Fruit fly (Drosophila melanogaster) whole organism, embryonic: ENCODE results near the gene Sdic1.

ENCODE experiments used
- B-H1 ChIP-seq: fragments of 200-800 bp; sonication (Bioruptor generic); IDR thresholded peaks from 3 replicates; pipeline ENCODE4 v1.3.6; 2022; ENCODE audit warnings: missing biosample characterization, missing genetic modification characterization
- CG12236 ChIP-seq: fragments of 200-800 bp; sonication (Bioruptor generic); optimal IDR thresholded peaks from 2 replicates; lab custom pipeline; 2016; ENCODE audit warnings: missing biosample characterization, missing genetic modification characterization
- CG12391 ChIP-seq: fragments of 200-800 bp; sonication (Bioruptor generic); optimal IDR thresholded peaks from 3 replicates; lab custom pipeline; 2018; ENCODE audit warnings: missing biosample characterization, mild to moderate bottlenecking, missing genetic modification characterization, moderate library complexity
- CG12942 ChIP-seq: fragments of 200-800 bp; sonication (Bioruptor generic); optimal IDR thresholded peaks from 3 replicates; lab custom pipeline; 2016; ENCODE audit warnings: missing biosample characterization, missing genetic modification characterization
- CG13296 ChIP-seq: fragments of 200-800 bp; sonication (Bioruptor generic); optimal IDR thresholded peaks from 3 replicates; lab custom pipeline; 2018; ENCODE audit warnings: missing biosample characterization, mild to moderate bottlenecking, missing genetic modification characterization
- CG14860 ChIP-seq: fragments of 200-800 bp; sonication (Bioruptor generic); IDR thresholded peaks from 3 replicates; pipeline ENCODE4 v1.3.6; 2022; ENCODE audit warnings: missing biosample characterization, missing genetic modification characterization; ENCODE audit not compliant: partially characterized antibody
- CG16815 ChIP-seq: fragments of 200-800 bp; sonication (Bioruptor generic); optimal IDR thresholded peaks from 3 replicates; lab custom pipeline; 2017; ENCODE audit warnings: missing biosample characterization, mild to moderate bottlenecking, missing genetic modification characterization
- CG17361 ChIP-seq: fragments of 200-800 bp; sonication (Bioruptor generic); IDR thresholded peaks from 3 replicates; pipeline ENCODE4 v1.3.6; 2022; ENCODE audit warnings: missing biosample characterization, missing genetic modification characterization
- CG17385 ChIP-seq: fragments of 200-800 bp; sonication (Bioruptor generic); optimal IDR thresholded peaks from 3 replicates; lab custom pipeline; 2018; ENCODE audit warnings: missing biosample characterization, mild to moderate bottlenecking, missing genetic modification characterization
- CG1792 ChIP-seq: fragments of 200-800 bp; sonication (Bioruptor generic); optimal IDR thresholded peaks from 2 replicates; lab custom pipeline; 2016; ENCODE audit warnings: missing biosample characterization, missing genetic modification characterization
- CG2678 ChIP-seq: fragments of 200-800 bp; sonication (Bioruptor generic); optimal IDR thresholded peaks from 3 replicates; lab custom pipeline; 2019; ENCODE audit warnings: missing biosample characterization, mild to moderate bottlenecking, missing genetic modification characterization, moderate library complexity
- CG3281 ChIP-seq: fragments of 200-800 bp; sonication (Bioruptor generic); optimal IDR thresholded peaks from 3 replicates; lab custom pipeline; 2017; ENCODE audit warnings: missing biosample characterization, mild to moderate bottlenecking, missing genetic modification characterization
- CG4617 ChIP-seq: fragments of 200-800 bp; sonication (Bioruptor generic); optimal IDR thresholded peaks from 3 replicates; lab custom pipeline; 2016; ENCODE audit warnings: missing biosample characterization, missing genetic modification characterization, borderline replicate concordance
- CG4730 ChIP-seq: fragments of 200-800 bp; sonication (Bioruptor generic); IDR thresholded peaks from 2 replicates; pipeline ENCODE4 v1.3.6; 2022; ENCODE audit warnings: missing biosample characterization, missing genetic modification characterization
- CG4854 ChIP-seq: fragments of 200-800 bp; sonication (Bioruptor generic); optimal IDR thresholded peaks from 2 replicates; lab custom pipeline; 2016; ENCODE audit warnings: missing biosample characterization, missing genetic modification characterization, inconsistent platforms
- CG6654 ChIP-seq: fragments of 200-800 bp; sonication (Bioruptor generic); optimal IDR thresholded peaks from 2 replicates; lab custom pipeline; 2017; ENCODE audit warnings: missing biosample characterization, mild to moderate bottlenecking, missing genetic modification characterization
- CG7372 ChIP-seq: fragments of 200-800 bp; sonication (Bioruptor generic); IDR thresholded peaks from 2 replicates; pipeline ENCODE4 v1.3.6; 2022; ENCODE audit warnings: missing biosample characterization, missing genetic modification characterization
- CG8281 ChIP-seq: fragments of 200-800 bp; sonication (Bioruptor generic); optimal IDR thresholded peaks from 2 replicates; lab custom pipeline; 2018; ENCODE audit warnings: missing biosample characterization, mild to moderate bottlenecking, missing genetic modification characterization, moderate library complexity
- CG8944 ChIP-seq: fragments of 200-800 bp; sonication (Bioruptor generic); optimal IDR thresholded peaks from 3 replicates; lab custom pipeline; 2016; ENCODE audit warnings: missing biosample characterization, missing genetic modification characterization
- CG9215 ChIP-seq: fragments of 200-800 bp; sonication (Bioruptor generic); IDR thresholded peaks from 2 replicates; pipeline ENCODE4 v1.3.6; 2022; ENCODE audit warnings: missing biosample characterization, missing genetic modification characterization
- Dbx ChIP-seq: fragments of 200-800 bp; sonication (Bioruptor generic); IDR thresholded peaks from 3 replicates; pipeline ENCODE4 v1.3.6; 2022; ENCODE audit warnings: missing biosample characterization, missing genetic modification characterization
- Ets97D ChIP-seq: fragments of 200-800 bp; sonication (Bioruptor generic); optimal IDR thresholded peaks from 3 replicates; lab custom pipeline; 2016; ENCODE audit warnings: missing biosample characterization, missing genetic modification characterization
- Hand ChIP-seq: fragments of 200-800 bp; sonication (Bioruptor generic); optimal IDR thresholded peaks from 2 replicates; lab custom pipeline; 2017; ENCODE audit warnings: mild to moderate bottlenecking, missing biosample characterization, missing genetic modification reagents, missing genetic modification characterization
- Hmr ChIP-seq: fragments of 200-800 bp; sonication (Bioruptor generic); optimal IDR thresholded peaks from 3 replicates; lab custom pipeline; 2017; ENCODE audit warnings: mild to moderate bottlenecking, missing biosample characterization, missing genetic modification reagents, missing genetic modification characterization
- Hmx ChIP-seq: fragments of 200-800 bp; sonication (Bioruptor generic); optimal IDR thresholded peaks from 2 replicates; lab custom pipeline; 2016; ENCODE audit warnings: missing biosample characterization, missing genetic modification characterization
- Lim3 ChIP-seq: fragments of 200-800 bp; sonication (Bioruptor generic); IDR thresholded peaks from 2 replicates; pipeline ENCODE4 v1.3.6; 2022; ENCODE audit warnings: missing biosample characterization, missing genetic modification characterization
- NK7.1 ChIP-seq: fragments of 200-800 bp; sonication (Bioruptor generic); optimal IDR thresholded peaks from 3 replicates; lab custom pipeline; 2016; ENCODE audit warnings: missing biosample characterization, missing genetic modification characterization
- Ptx1 ChIP-seq: fragments of 200-800 bp; sonication (Bioruptor generic); IDR thresholded peaks from 2 replicates; pipeline ENCODE4 v1.3.6; 2022; ENCODE audit warnings: missing biosample characterization, missing genetic modification characterization
- Scr ChIP-seq: fragments of 200-800 bp; sonication (Bioruptor generic); IDR thresholded peaks from 2 replicates; pipeline ENCODE4 v1.3.6; 2022; ENCODE audit warnings: missing biosample characterization, missing genetic modification characterization; ENCODE audit not compliant: partially characterized antibody
- TFAM ChIP-seq: fragments of 200-800 bp; sonication (Bioruptor generic); optimal IDR thresholded peaks from 2 replicates; lab custom pipeline; 2017; ENCODE audit warnings: missing biosample characterization, missing genetic modification characterization, inconsistent platforms
- abd-A ChIP-seq: fragments of 200-800 bp; sonication (Bioruptor generic); optimal IDR thresholded peaks from 3 replicates; lab custom pipeline; 2019; ENCODE audit warnings: missing biosample characterization, mild to moderate bottlenecking, missing genetic modification characterization, moderate library complexity
- ase ChIP-seq: fragments of 200-800 bp; sonication (Bioruptor generic); IDR thresholded peaks from 3 replicates; pipeline ENCODE4 v1.3.6; 2022; ENCODE audit warnings: missing biosample characterization, missing genetic modification characterization
- az2 ChIP-seq: fragments of 200-800 bp; sonication (Bioruptor generic); optimal IDR thresholded peaks from 3 replicates; lab custom pipeline; 2016; ENCODE audit warnings: missing biosample characterization, missing genetic modification characterization
- cg ChIP-seq: fragments of 200-800 bp; sonication (Bioruptor generic); optimal IDR thresholded peaks from 3 replicates; lab custom pipeline; 2019; ENCODE audit warnings: missing biosample characterization, mild to moderate bottlenecking, missing genetic modification characterization, moderate library complexity
- dpn ChIP-seq, 2 experiments: fragments of 200-800 bp; sonication (Bioruptor generic); optimal IDR thresholded peaks; 3 replicates each; lab custom pipeline; 2016; ENCODE audit warnings: missing biosample characterization in 2 of 2, missing genetic modification characterization in 2 of 2
- fru ChIP-seq: fragments of >200 bp; optimal IDR thresholded peaks from 2 replicates; lab custom pipeline; 2017
- hb ChIP-seq: fragments of 200-800 bp; sonication (Bioruptor generic); IDR thresholded peaks from 3 replicates; pipeline ENCODE4 v1.3.6; 2022; ENCODE audit warnings: missing biosample characterization, missing genetic modification characterization; ENCODE audit not compliant: partially characterized antibody
- hbn ChIP-seq: fragments of 200-800 bp; sonication (Bioruptor generic); IDR thresholded peaks from 2 replicates; pipeline ENCODE4 v1.3.6; 2022; ENCODE audit warnings: missing biosample characterization, missing genetic modification characterization; ENCODE audit not compliant: partially characterized antibody
- ind ChIP-seq: fragments of 200-800 bp; sonication (Bioruptor generic); optimal IDR thresholded peaks from 3 replicates; lab custom pipeline; 2016; ENCODE audit warnings: missing biosample characterization, missing genetic modification characterization
- jumu ChIP-seq: fragments of 200-800 bp; sonication (Bioruptor generic); optimal IDR thresholded peaks from 3 replicates; lab custom pipeline; 2016; ENCODE audit warnings: missing biosample characterization, missing genetic modification characterization
- kah ChIP-seq: fragments of 200-800 bp; sonication (Bioruptor generic); optimal IDR thresholded peaks from 2 replicates; lab custom pipeline; 2018; ENCODE audit warnings: missing biosample characterization, mild to moderate bottlenecking, missing genetic modification characterization
- prd ChIP-seq, 3 experiments: fragments of >200 bp in 2 of 3; fragments of 200-800 bp in 1 of 3; sonication (Bioruptor generic) in 1 of 3; optimal IDR thresholded peaks in 2 of 3; IDR thresholded peaks in 1 of 3; 2 replicates in 2 of 3; 3 replicates in 1 of 3; pipeline versions ENCODE4 v1.3.6 to Lab custom; 2017 to 2022; ENCODE audit warnings: missing biosample characterization in 1 of 3, missing genetic modification characterization in 1 of 3
- sima ChIP-seq: fragments of 200-800 bp; sonication (Bioruptor generic); optimal IDR thresholded peaks from 2 replicates; lab custom pipeline; 2016; ENCODE audit warnings: missing biosample characterization, missing genetic modification characterization
- tin ChIP-seq: fragments of 200-800 bp; sonication (Bioruptor generic); optimal IDR thresholded peaks from 3 replicates; lab custom pipeline; 2016; ENCODE audit warnings: missing biosample characterization, missing genetic modification characterization
- tio ChIP-seq: fragments of 200-800 bp; sonication (Bioruptor generic); optimal IDR thresholded peaks from 2 replicates; lab custom pipeline; 2017; ENCODE audit warnings: missing biosample characterization, missing genetic modification characterization, inconsistent platforms
- tna ChIP-seq: fragments of 200-800 bp; sonication (Bioruptor generic); IDR thresholded peaks from 2 replicates; pipeline ENCODE4 v1.3.6; 2022; ENCODE audit warnings: missing biosample characterization, missing genetic modification characterization; ENCODE audit not compliant: partially characterized antibody
- vfl ChIP-seq: fragments of 200-800 bp; sonication (Bioruptor generic); optimal IDR thresholded peaks from 2 replicates; lab custom pipeline; 2016; ENCODE audit warnings: missing biosample characterization, missing genetic modification characterization
- vvl ChIP-seq: fragments of 200-800 bp; sonication (Bioruptor generic); IDR thresholded peaks from 2 replicates; pipeline ENCODE4 v1.3.6; 2022; ENCODE audit warnings: missing biosample characterization, missing genetic modification characterization
- zen ChIP-seq: fragments of 200-800 bp; sonication (Bioruptor generic); optimal IDR thresholded peaks from 3 replicates; lab custom pipeline; 2018; ENCODE audit warnings: missing biosample characterization, mild to moderate bottlenecking, missing genetic modification characterization, moderate library complexity
- zf30C ChIP-seq: fragments of 200-800 bp; sonication (Bioruptor generic); optimal IDR thresholded peaks from 3 replicates; lab custom pipeline; 2018; ENCODE audit warnings: missing biosample characterization, mild to moderate bottlenecking, missing genetic modification characterization

Gene Sdic1

DNA sequence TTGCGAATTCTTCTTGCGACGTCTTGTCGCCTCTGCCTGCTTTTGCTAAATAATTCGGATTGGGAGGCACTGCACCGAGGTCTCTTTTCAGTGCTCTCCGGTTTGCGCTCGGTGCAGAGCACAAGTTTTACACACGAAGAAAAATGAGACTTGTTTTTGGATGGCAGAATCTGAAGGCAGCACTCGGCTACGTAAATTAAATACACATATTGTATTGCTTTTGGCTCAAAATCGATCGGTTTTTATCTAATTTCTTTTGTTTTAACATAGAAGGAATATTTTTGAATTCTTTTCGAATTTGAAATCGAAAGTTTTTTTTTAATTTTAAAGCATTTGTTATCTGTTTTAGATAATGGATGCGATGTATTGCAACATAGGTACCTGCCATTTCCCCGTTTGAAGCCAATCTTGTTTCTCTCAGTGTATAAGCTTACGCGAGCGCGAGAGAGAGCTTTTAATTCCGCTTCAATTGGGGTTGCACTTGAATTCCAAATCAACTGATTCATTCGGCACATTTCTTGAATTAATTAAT lies 4.9 kb downstream of the Sdic1 start, which contains the start of gene AnxB10 (continued):
- peak; percentile 40 to 44 for TF ChIP-seq dpn (GFP tag; optimal IDR thresholded peaks at IDR 0.05; lab: Kevin White, UChicago)
- TF ChIP-seq CG16815 (GFP tag; lab: Kevin White, UChicago), result no peak
- TF ChIP-seq Dbx (GFP tag; lab: Robert Waterston, UW), result peak; percentile 56; the same call in 1 of the 3 replicates
- peak; percentile 58 for TF ChIP-seq vvl (GFP tag; lab: Robert Waterston, UW)
- peak; percentile 4 for TF ChIP-seq CG6654 (GFP tag; lab: Kevin White, UChicago)
- peak; percentile 47 for TF ChIP-seq CG8944 (GFP tag; lab: Kevin White, UChicago)
- TF ChIP-seq Scr (GFP tag; lab: Robert Waterston, UW), result no peak
- no peak for TF ChIP-seq CG7372 (GFP tag; lab: Robert Waterston, UW)
- TF ChIP-seq Hand (GFP tag; lab: Kevin White, UChicago), result peak; percentile 7
- no peak for TF ChIP-seq prd (optimal IDR thresholded peaks at IDR 0.05; lab: Kevin White, UChicago)
- peak; percentile 44; the same call in 2 of the 3 replicates for TF ChIP-seq prd (GFP tag; IDR thresholded peaks at IDR 0.05; lab: Robert Waterston, UW)
- no peak for TF ChIP-seq CG14860 (GFP tag; lab: Robert Waterston, UW)
- TF ChIP-seq CG8281 (tag; lab: Kevin White, UChicago), result peak; percentile 4
- TF ChIP-seq ind (GFP tag; lab: Kevin White, UChicago), result peak; percentile 73
- peak; percentile 74 for TF ChIP-seq CG13296 (GFP tag; lab: Kevin White, UChicago)
- no peak for TF ChIP-seq zen (tag; lab: Kevin White, UChicago)
- TF ChIP-seq CG4617 (GFP tag; lab: Kevin White, UChicago), result no peak
- no peak for TF ChIP-seq kah (GFP tag; lab: Kevin White, UChicago)
- TF ChIP-seq CG12391 (tag; lab: Kevin White, UChicago), result peak; percentile 46
- peak; percentile 24 for TF ChIP-seq CG4854 (GFP tag; lab: Kevin White, UChicago)
- TF ChIP-seq CG9215 (GFP tag; lab: Robert Waterston, UW), result peak; percentile 29; the same call in 1 of the 2 replicates
- TF ChIP-seq hb (GFP tag; lab: Robert Waterston, UW), result no peak
- no peak for TF ChIP-seq sima (GFP tag; lab: Kevin White, UChicago)
- TF ChIP-seq abd-A (tag; lab: Kevin White, UChicago), result no peak
- no peak for TF ChIP-seq ase (GFP tag; lab: Robert Waterston, UW)
- TF ChIP-seq CG1792 (GFP tag; lab: Kevin White, UChicago), result peak; percentile 76
- TF ChIP-seq CG17385, result peak; percentile 39
- TF ChIP-seq NK7.1 (GFP tag; lab: Kevin White, UChicago), result no peak
- no peak for TF ChIP-seq CG12236
- TF ChIP-seq CG17361 (GFP tag; lab: Robert Waterston, UW), result peak; percentile 81
- no peak for TF ChIP-seq zf30C (GFP tag; lab: Kevin White, UChicago)
- no peak for TF ChIP-seq Hmr (GFP tag; lab: Kevin White, UChicago)
- TF ChIP-seq fru (lab: Kevin White, UChicago), result no peak
- peak; percentile 79 for TF ChIP-seq CG2678
- TF ChIP-seq CG3281, result peak; percentile 75
- TF ChIP-seq Hmx (GFP tag; lab: Kevin White, UChicago), result no peak
- TF ChIP-seq tin (GFP tag; lab: Kevin White, UChicago), result peak; percentile 54
- TF ChIP-seq CG4730 (GFP tag; lab: Robert Waterston, UW), result 0 out of 2 replicates have a peak, but pooled peaks have one; percentile 47
- TF ChIP-seq hbn (GFP tag; lab: Robert Waterston, UW), result no peak
- TF ChIP-seq Ptx1, result peak; percentile 69
- no peak for TF ChIP-seq vfl
- peak; percentile 11 for TF ChIP-seq jumu (GFP tag; lab: Kevin White, UChicago)
- TF ChIP-seq CG12942 (GFP tag; lab: Kevin White, UChicago), result no peak
- no peak; the same call in 2 of the 3 replicates for TF ChIP-seq B-H1 (GFP tag; lab: Robert Waterston, UW)
- TF ChIP-seq az2 (GFP tag; lab: Kevin White, UChicago), result peak; percentile 59
- TF ChIP-seq Ets97D (GFP tag; lab: Kevin White, UChicago), result peak; percentile 16
- no peak for TF ChIP-seq TFAM (GFP tag; lab: Kevin White, UChicago)
- TF ChIP-seq cg (GFP tag; lab: Kevin White, UChicago), result no peak
- no peak for TF ChIP-seq tio
- no peak for TF ChIP-seq tna (GFP tag; lab: Robert Waterston, UW)
- no peak for TF ChIP-seq Lim3 (GFP tag; lab: Robert Waterston, UW)
